Worm (Caenorhabditis elegans) whole organism, L4 larva: ENCODE results near the gene exos-8.

Experiments
- aly-2 ChIP-seq: sonication (generic microtip); optimal IDR thresholded peaks from 2 replicates; lab custom pipeline; 2018; ENCODE audit warnings: missing biosample characterization, missing genetic modification characterization
- unc-39 ChIP-seq: sonication (generic microtip); optimal IDR thresholded peaks from 2 replicates; lab custom pipeline; 2017; ENCODE audit warnings: missing biosample characterization, missing genetic modification characterization

DNA sequence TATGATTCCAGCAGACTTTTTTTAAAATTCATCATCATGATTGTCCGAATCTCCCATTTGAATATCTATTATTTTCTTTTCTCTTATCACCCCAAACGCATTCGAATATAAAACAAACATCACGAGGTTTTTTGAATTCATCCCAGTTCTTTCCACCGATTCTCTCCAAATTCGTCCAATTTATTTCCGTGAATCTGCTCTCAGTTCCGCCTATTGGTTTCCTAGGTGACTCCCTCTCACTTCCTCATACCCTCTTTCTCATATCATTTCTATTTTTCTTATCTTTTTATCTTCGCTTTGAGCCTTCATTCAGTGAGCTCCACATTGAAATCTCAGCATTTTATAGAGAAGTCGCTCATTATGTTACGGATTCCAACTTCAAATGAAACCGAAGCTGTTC, 37.6 kb downstream of the exos-8 start, which contains the start of gene T13C2.7:
- no peak for TF ChIP-seq aly-2 (tag; lab: Kevin White, UChicago)
- no peak for TF ChIP-seq unc-39 (tag; lab: Kevin White, UChicago)
